Fruit fly (Drosophila melanogaster) whole organism, embryonic: ENCODE results near the gene Lcp65Ag1.

Experiments used
- CG1024 ChIP-seq: fragments of 200-800 bp; sonication (Bioruptor generic); IDR thresholded peaks from 2 replicates; pipeline ENCODE4 v1.3.6; 2022; ENCODE audit warnings: missing biosample characterization, missing genetic modification characterization
- CG10274 ChIP-seq: fragments of 200-800 bp; sonication (Bioruptor generic); optimal IDR thresholded peaks from 3 replicates; lab custom pipeline; 2017; ENCODE audit warnings: missing biosample characterization, mild to moderate bottlenecking, missing genetic modification characterization
- CG11504 ChIP-seq: fragments of 200-800 bp; sonication (Bioruptor generic); optimal IDR thresholded peaks from 3 replicates; lab custom pipeline; 2019; ENCODE audit warnings: missing biosample characterization, mild to moderate bottlenecking, missing genetic modification characterization, moderate library complexity
- CG12236 ChIP-seq: fragments of 200-800 bp; sonication (Bioruptor generic); optimal IDR thresholded peaks from 2 replicates; lab custom pipeline; 2016; ENCODE audit warnings: missing biosample characterization, missing genetic modification characterization
- CG12659 ChIP-seq: fragments of 200-800 bp; sonication (Bioruptor generic); optimal IDR thresholded peaks from 3 replicates; lab custom pipeline; 2017; ENCODE audit warnings: mild to moderate bottlenecking, missing biosample characterization, missing genetic modification reagents, missing genetic modification characterization
- CG12942 ChIP-seq: fragments of 200-800 bp; sonication (Bioruptor generic); optimal IDR thresholded peaks from 3 replicates; lab custom pipeline; 2016; ENCODE audit warnings: missing biosample characterization, missing genetic modification characterization
- CG13296 ChIP-seq: fragments of 200-800 bp; sonication (Bioruptor generic); optimal IDR thresholded peaks from 3 replicates; lab custom pipeline; 2018; ENCODE audit warnings: missing biosample characterization, mild to moderate bottlenecking, missing genetic modification characterization
- CG14014 ChIP-seq: fragments of 200-800 bp; sonication (Bioruptor generic); IDR thresholded peaks from 2 replicates; pipeline ENCODE4 v1.3.6; 2022; ENCODE audit warnings: missing biosample characterization, missing genetic modification characterization
- CG1529 ChIP-seq: fragments of 200-800 bp; sonication (Bioruptor generic); optimal IDR thresholded peaks from 3 replicates; lab custom pipeline; 2018; ENCODE audit warnings: missing biosample characterization, missing genetic modification characterization
- CG1602 ChIP-seq: fragments of 200-800 bp; sonication (Bioruptor generic); optimal IDR thresholded peaks from 3 replicates; lab custom pipeline; 2016; ENCODE audit warnings: missing biosample characterization, missing genetic modification characterization
- CG1647 ChIP-seq: fragments of 200-800 bp; sonication (Bioruptor generic); optimal IDR thresholded peaks from 3 replicates; lab custom pipeline; 2016; ENCODE audit warnings: missing biosample characterization, missing genetic modification characterization
- CG17359 ChIP-seq: fragments of 200-800 bp; sonication (Bioruptor generic); optimal IDR thresholded peaks from 3 replicates; lab custom pipeline; 2018; ENCODE audit warnings: missing biosample characterization, mild to moderate bottlenecking, missing genetic modification characterization, moderate library complexity
- CG18476 ChIP-seq: fragments of 200-800 bp; sonication (Bioruptor generic); optimal IDR thresholded peaks from 2 replicates; lab custom pipeline; 2016; ENCODE audit warnings: missing biosample characterization, mild to moderate bottlenecking, missing genetic modification characterization
- CG2120 ChIP-seq: fragments of 200-800 bp; sonication (Bioruptor generic); optimal IDR thresholded peaks from 3 replicates; lab custom pipeline; 2016; ENCODE audit warnings: missing biosample characterization, missing genetic modification characterization
- CG2712 ChIP-seq: fragments of 200-800 bp; optimal IDR thresholded peaks from 3 replicates; lab custom pipeline; 2019; ENCODE audit warnings: missing biosample characterization, mild to moderate bottlenecking, missing genetic modification characterization, moderate library complexity
- CG31441 ChIP-seq: fragments of 200-800 bp; sonication (Bioruptor generic); IDR thresholded peaks from 2 replicates; pipeline ENCODE4 v1.3.6; 2022; ENCODE audit warnings: missing biosample characterization, missing genetic modification characterization
- CG33557 ChIP-seq: fragments of 200-800 bp; sonication (Bioruptor generic); optimal IDR thresholded peaks from 2 replicates; lab custom pipeline; 2019; ENCODE audit warnings: missing biosample characterization, mild to moderate bottlenecking, missing genetic modification characterization, moderate library complexity
- CG4424 ChIP-seq: fragments of 200-800 bp; sonication (Bioruptor generic); optimal IDR thresholded peaks from 3 replicates; lab custom pipeline; 2016; ENCODE audit warnings: missing biosample characterization, missing genetic modification characterization
- CG7556 ChIP-seq: fragments of 200-800 bp; sonication (Bioruptor generic); optimal IDR thresholded peaks from 2 replicates; lab custom pipeline; 2017; ENCODE audit warnings: missing biosample characterization, mild to moderate bottlenecking, missing genetic modification characterization
- CG8924 ChIP-seq: fragments of 200-800 bp; optimal IDR thresholded peaks from 3 replicates; lab custom pipeline; 2019; ENCODE audit warnings: missing biosample characterization, mild to moderate bottlenecking, missing genetic modification characterization, moderate library complexity
- CG9797 ChIP-seq: fragments of 200-800 bp; sonication (Bioruptor generic); optimal IDR thresholded peaks from 3 replicates; lab custom pipeline; 2018; ENCODE audit warnings: missing biosample characterization, mild to moderate bottlenecking, missing genetic modification characterization
- CHES-1-like ChIP-seq: fragments of 200-800 bp; sonication (Bioruptor generic); optimal IDR thresholded peaks from 2 replicates; lab custom pipeline; 2016; ENCODE audit warnings: missing biosample characterization, missing genetic modification characterization
- Eip74EF ChIP-seq, 2 experiments: fragments of 200-800 bp in 1 of 2; fragments of >200 bp in 1 of 2; sonication (Bioruptor generic) in 1 of 2; optimal IDR thresholded peaks; 2 replicates each; lab custom pipeline; 2017 to 2019; ENCODE audit warnings: missing biosample characterization in 2 of 2, missing genetic modification characterization in 2 of 2, mild to moderate bottlenecking in 1 of 2, moderate library complexity in 1 of 2
- Fer2 ChIP-seq: fragments of 200-800 bp; sonication (Bioruptor generic); optimal IDR thresholded peaks from 2 replicates; lab custom pipeline; 2018; ENCODE audit warnings: missing biosample characterization, mild to moderate bottlenecking, missing genetic modification characterization, moderate library complexity
- H2.0 ChIP-seq: fragments of 200-800 bp; sonication (Bioruptor generic); IDR thresholded peaks from 2 replicates; pipeline ENCODE4 v1.3.6; 2022; ENCODE audit warnings: missing biosample characterization, missing genetic modification characterization
- Hr51 ChIP-seq, 2 experiments: fragments of 200-800 bp; sonication (Bioruptor generic); optimal IDR thresholded peaks; 2 replicates in 1 of 2; 3 replicates in 1 of 2; lab custom pipeline; 2016 to 2018; ENCODE audit warnings: missing biosample characterization in 2 of 2, missing genetic modification characterization in 2 of 2, mild to moderate bottlenecking in 1 of 2, moderate library complexity in 1 of 2
- Jarid2 ChIP-seq: fragments of 200-800 bp; sonication (Bioruptor generic); optimal IDR thresholded peaks from 3 replicates; lab custom pipeline; 2017; ENCODE audit warnings: mild to moderate bottlenecking, missing biosample characterization, missing genetic modification reagents, missing genetic modification characterization
- Oli ChIP-seq: fragments of 200-800 bp; sonication (Bioruptor generic); optimal IDR thresholded peaks from 2 replicates; lab custom pipeline; 2018; ENCODE audit warnings: missing biosample characterization, mild to moderate bottlenecking, missing genetic modification characterization, moderate library complexity
- PHDP ChIP-seq: fragments of 200-800 bp; sonication (Bioruptor generic); optimal IDR thresholded peaks from 3 replicates; lab custom pipeline; 2018; ENCODE audit warnings: missing biosample characterization, mild to moderate bottlenecking, missing genetic modification characterization, moderate library complexity
- Ssrp ChIP-seq: fragments of 200-800 bp; sonication (Bioruptor generic); optimal IDR thresholded peaks from 2 replicates; lab custom pipeline; 2018; ENCODE audit warnings: missing biosample characterization, mild to moderate bottlenecking, missing genetic modification characterization, moderate library complexity
- Taf1 ChIP-seq: fragments of 200-800 bp; sonication (Bioruptor generic); IDR thresholded peaks from 2 replicates; pipeline ENCODE4 v1.3.6; 2022; ENCODE audit warnings: missing biosample characterization, missing genetic modification characterization
- Xrp1 ChIP-seq: fragments of 200-800 bp; sonication (Bioruptor generic); IDR thresholded peaks from 2 replicates; pipeline ENCODE4 v1.3.6; 2022; ENCODE audit warnings: missing biosample characterization, missing genetic modification characterization
- br ChIP-seq: fragments of >200 bp; optimal IDR thresholded peaks from 2 replicates; lab custom pipeline; 2017
- crc ChIP-seq: fragments of 200-800 bp; sonication (Bioruptor generic); optimal IDR thresholded peaks from 2 replicates; lab custom pipeline; 2016; ENCODE audit warnings: missing biosample characterization, missing genetic modification characterization
- cwo ChIP-seq: fragments of 200-800 bp; sonication (Bioruptor generic); optimal IDR thresholded peaks from 3 replicates; lab custom pipeline; 2017; ENCODE audit warnings: missing biosample characterization, missing genetic modification characterization, mild to moderate bottlenecking, moderate library complexity, missing genetic modification reagents
- dati ChIP-seq: fragments of 200-800 bp; sonication (Bioruptor generic); IDR thresholded peaks from 2 replicates; pipeline ENCODE4 v1.3.6; 2022; ENCODE audit warnings: missing biosample characterization, missing genetic modification characterization
- gcm ChIP-seq: fragments of 200-800 bp; sonication (Bioruptor generic); optimal IDR thresholded peaks from 2 replicates; lab custom pipeline; 2019; ENCODE audit warnings: missing biosample characterization, mild to moderate bottlenecking, missing genetic modification characterization, moderate library complexity
- gem ChIP-seq: fragments of 200-800 bp; sonication (Bioruptor generic); optimal IDR thresholded peaks from 2 replicates; lab custom pipeline; 2019; ENCODE audit warnings: missing biosample characterization, mild to moderate bottlenecking, missing genetic modification characterization, moderate library complexity
- gsb-n ChIP-seq: fragments of 200-800 bp; sonication (Bioruptor generic); optimal IDR thresholded peaks from 3 replicates; lab custom pipeline; 2018; ENCODE audit warnings: missing biosample characterization, mild to moderate bottlenecking, missing genetic modification characterization
- kay ChIP-seq: fragments of 200-800 bp; sonication (Bioruptor generic); optimal IDR thresholded peaks from 2 replicates; lab custom pipeline; 2016; ENCODE audit warnings: missing biosample characterization, missing genetic modification characterization
- nmo ChIP-seq: fragments of 200-800 bp; sonication (Bioruptor generic); optimal IDR thresholded peaks from 2 replicates; lab custom pipeline; 2018; ENCODE audit warnings: missing biosample characterization, mild to moderate bottlenecking, missing genetic modification characterization, moderate library complexity
- peb ChIP-seq: fragments of 200-800 bp; sonication (Bioruptor generic); IDR thresholded peaks from 2 replicates; pipeline ENCODE4 v1.3.6; 2022; ENCODE audit warnings: missing biosample characterization, missing genetic modification characterization
- phol ChIP-seq: fragments of 200-800 bp; sonication (Bioruptor generic); optimal IDR thresholded peaks from 3 replicates; lab custom pipeline; 2018; ENCODE audit warnings: missing biosample characterization, mild to moderate bottlenecking, missing genetic modification characterization, moderate library complexity
- prd ChIP-seq, 3 experiments: fragments of >200 bp in 2 of 3; fragments of 200-800 bp in 1 of 3; sonication (Bioruptor generic) in 1 of 3; optimal IDR thresholded peaks in 2 of 3; IDR thresholded peaks in 1 of 3; 2 replicates in 2 of 3; 3 replicates in 1 of 3; pipeline versions ENCODE4 v1.3.6 to Lab custom; 2017 to 2022; ENCODE audit warnings: missing biosample characterization in 1 of 3, missing genetic modification characterization in 1 of 3
- sens ChIP-seq: fragments of 200-800 bp; sonication (Bioruptor generic); peaks from one replicate; lab custom pipeline; 2016; ENCODE audit warnings: missing biosample characterization, missing genetic modification characterization
- sisA ChIP-seq: fragments of 200-800 bp; sonication (Bioruptor generic); IDR thresholded peaks from 2 replicates; pipeline ENCODE4 v1.3.6; 2022; ENCODE audit warnings: missing biosample characterization, missing genetic modification characterization
- so ChIP-seq: fragments of 200-800 bp; sonication (Bioruptor generic); IDR thresholded peaks from 3 replicates; pipeline ENCODE4 v1.3.6; 2022; ENCODE audit warnings: missing biosample characterization, missing genetic modification characterization
- sqz ChIP-seq: fragments of 200-800 bp; sonication (Bioruptor generic); optimal IDR thresholded peaks from 3 replicates; lab custom pipeline; 2018; ENCODE audit warnings: missing biosample characterization, mild to moderate bottlenecking, missing genetic modification characterization
- sr ChIP-seq: fragments of 200-800 bp; sonication (Bioruptor generic); IDR thresholded peaks from 3 replicates; pipeline ENCODE4 v1.3.6; 2022; ENCODE audit warnings: missing biosample characterization, missing genetic modification characterization
- sug ChIP-seq: fragments of 200-800 bp; optimal IDR thresholded peaks from 2 replicates; lab custom pipeline; 2019; ENCODE audit warnings: missing biosample characterization, mild to moderate bottlenecking, missing genetic modification characterization, moderate library complexity
- toy ChIP-seq: fragments of 200-800 bp; sonication (Bioruptor generic); IDR thresholded peaks from 2 replicates; pipeline ENCODE4 v1.3.6; 2022; ENCODE audit warnings: missing biosample characterization, missing genetic modification characterization

Lcp65Ag1 gene

DNA sequence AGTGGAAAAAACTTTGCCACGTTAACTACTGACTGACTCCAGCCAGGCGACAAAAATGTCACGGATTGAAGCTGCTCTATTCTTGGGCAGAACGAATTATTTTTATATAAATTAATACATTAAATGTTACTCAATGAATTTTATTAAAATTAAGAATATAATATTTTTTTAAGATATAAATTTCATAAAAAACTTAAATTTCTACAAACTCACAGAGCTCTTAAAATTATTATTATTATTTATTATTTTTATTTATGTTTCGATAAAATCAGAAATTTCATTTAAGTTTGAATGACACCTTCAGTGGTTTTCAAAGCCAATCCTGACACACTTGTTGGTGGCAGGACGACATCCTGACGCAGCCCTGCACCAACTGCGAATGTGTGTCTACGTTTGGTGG lies 49.9 kb downstream of the Lcp65Ag1 start (continued):
- TF ChIP-seq Xrp1 (0 out of 2 replicates have a peak, but pooled peaks have one; percentile 23), sug (tag; lab: Kevin White, UChicago) (no peak), gem (tag; lab: Kevin White, UChicago) (peak; percentile 63), CG8924 (tag; lab: Kevin White, UChicago) (peak; percentile 41), sens (GFP tag; lab: Kevin White, UChicago) (peak; percentile 5), CG12236 (GFP tag; lab: Kevin White, UChicago) (no peak), phol (tag; lab: Kevin White, UChicago) (peak; percentile 17), CG11504 (tag; lab: Kevin White, UChicago) (peak; percentile 60), H2.0 (GFP tag; lab: Robert Waterston, UW) (no peak), prd (optimal IDR thresholded peaks at IDR 0.05; lab: Kevin White, UChicago) (no peak), prd (GFP tag; IDR thresholded peaks at IDR 0.05; lab: Robert Waterston, UW) (no peak), sisA (GFP tag; lab: Robert Waterston, UW) (no peak), CG1024 (GFP tag; lab: Robert Waterston, UW) (no peak), CG4424 (GFP tag; lab: Kevin White, UChicago) (peak; percentile 11), CG12659 (GFP tag; lab: Kevin White, UChicago) (peak; percentile 9), gcm (GFP tag; lab: Kevin White, UChicago) (peak; percentile 22), CG1647 (GFP tag; lab: Kevin White, UChicago) (no peak), CHES-1-like (GFP tag; lab: Kevin White, UChicago) (no peak), CG18476 (GFP tag; lab: Kevin White, UChicago) (no peak), CG1602 (GFP tag; lab: Kevin White, UChicago) (no peak), kay (GFP tag; lab: Kevin White, UChicago) (no peak), cwo (GFP tag; lab: Kevin White, UChicago) (peak; percentile 12), br (lab: Kevin White, UChicago) (no peak), Hr51 (GFP tag; optimal IDR thresholded peaks at IDR 0.05; lab: Kevin White, UChicago) (peak in 1 of 2 experiments; percentile 42), so (GFP tag; lab: Robert Waterston, UW) (no peak), crc (GFP tag; lab: Kevin White, UChicago) (no peak), dati (GFP tag; lab: Robert Waterston, UW) (no peak), peb (GFP tag; lab: Robert Waterston, UW) (no peak), nmo (GFP tag; lab: Kevin White, UChicago) (peak; percentile 17), CG14014 (GFP tag; lab: Robert Waterston, UW) (no peak), PHDP (tag; lab: Kevin White, UChicago) (peak; percentile 29), CG17359 (tag; lab: Kevin White, UChicago) (peak; percentile 6), gsb-n (tag; lab: Kevin White, UChicago) (peak; percentile 20), CG9797 (GFP tag; lab: Kevin White, UChicago) (no peak), CG10274 (GFP tag; lab: Kevin White, UChicago) (no peak), CG1529 (GFP tag; lab: Kevin White, UChicago) (no peak), Oli (peak; percentile 12), CG33557 (GFP tag; lab: Kevin White, UChicago) (no peak), Fer2 (tag; lab: Kevin White, UChicago) (no peak), CG2120 (GFP tag; lab: Kevin White, UChicago) (no peak), sqz (GFP tag; lab: Kevin White, UChicago) (peak; percentile 23), toy (GFP tag; lab: Robert Waterston, UW) (no peak), Taf1 (GFP tag; lab: Robert Waterston, UW) (no peak), Eip74EF (GFP tag; optimal IDR thresholded peaks at IDR 0.05; lab: Kevin White, UChicago) (no peak), CG13296 (GFP tag; lab: Kevin White, UChicago) (no peak), CG7556 (peak; percentile 67), Ssrp (tag; lab: Kevin White, UChicago) (peak; percentile 5), CG2712 (peak; percentile 58), Jarid2 (GFP tag; lab: Kevin White, UChicago) (no peak), CG12942 (GFP tag; lab: Kevin White, UChicago) (no peak), sr (no peak), CG31441 (peak; percentile 55; the same call in 1 of the 2 replicates)
